Fruit fly (Drosophila melanogaster) Kc167 (cell line): ENCODE results near the gene Cka.

Experiments used
- Myc ChIP-seq: fragments of >200 bp; optimal IDR thresholded peaks from 2 replicates; lab custom pipeline; 2017; ENCODE audit warnings: missing external identifiers
- Sin3A ChIP-seq: fragments of >200 bp; optimal IDR thresholded peaks from 2 replicates; lab custom pipeline; 2018; ENCODE audit warnings: missing external identifiers
- h ChIP-seq: fragments of >200 bp; optimal IDR thresholded peaks from 3 replicates; lab custom pipeline; 2018; ENCODE audit warnings: missing external identifiers
- insv ChIP-seq: fragments of >200 bp; optimal IDR thresholded peaks from 3 replicates; lab custom pipeline; 2018; ENCODE audit warnings: missing external identifiers
- psq ChIP-seq: fragments of >200 bp; optimal IDR thresholded peaks from 2 replicates; lab custom pipeline; 2017; ENCODE audit warnings: missing external identifiers
- ttk ChIP-seq: sonication (Bioruptor generic); optimal IDR thresholded peaks from 2 replicates; lab custom pipeline; 2017; ENCODE audit warnings: missing external identifiers

DNA sequence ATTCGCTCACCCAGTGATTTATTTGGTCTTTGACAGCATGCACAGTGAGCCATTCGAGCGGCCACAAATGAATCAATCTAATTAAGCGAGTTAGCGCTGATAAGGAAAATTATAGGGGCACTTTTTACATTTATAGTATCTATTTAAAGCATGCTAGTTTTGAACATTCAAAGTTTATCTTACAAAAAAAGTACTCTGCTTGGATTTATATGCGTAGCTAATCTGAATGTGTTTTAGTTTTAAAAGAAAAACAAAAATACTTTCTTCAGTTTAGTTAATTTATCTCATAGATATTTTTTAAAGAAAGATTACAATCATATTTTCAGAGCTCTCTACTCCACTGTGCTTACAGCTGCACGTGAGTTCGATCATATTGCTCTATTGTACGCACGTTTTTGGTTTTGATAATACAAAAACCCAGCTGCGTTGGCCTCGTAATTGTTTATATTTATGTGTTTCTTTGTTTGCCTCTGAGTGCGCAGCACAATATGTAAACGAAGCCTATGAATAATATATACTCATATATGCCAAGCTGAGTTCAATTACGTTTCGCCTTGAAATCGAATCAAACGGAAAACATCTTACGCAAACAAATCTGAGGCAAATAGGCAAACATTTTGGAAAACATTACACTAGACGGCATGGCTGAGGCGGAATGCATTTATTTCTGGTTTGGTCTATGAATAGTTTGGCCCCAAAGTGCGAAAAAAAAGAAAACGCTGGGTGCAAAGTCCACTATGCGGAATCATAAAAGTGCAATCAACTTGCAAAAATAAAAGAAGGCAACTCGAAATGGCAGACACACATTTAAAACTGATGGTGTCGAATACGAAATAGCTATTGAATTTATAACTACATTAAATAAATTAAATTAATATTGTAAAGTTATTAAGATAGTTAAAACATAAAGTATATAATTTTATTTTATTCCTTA is 28.6 kb upstream of the Cka start:
- TF ChIP-seq Sin3A (lab: Kevin White, UChicago) (no peak), insv (lab: Kevin White, UChicago) (no peak), psq (lab: Kevin White, UChicago) (no peak), h (lab: Kevin White, UChicago) (no peak), Myc (no peak), ttk (no peak)
